Worm (Caenorhabditis elegans): ENCODE results near the gene ldb-1.
A peak's percentile ranks its signal among the peaks of the same experiment; 100 is the strongest.

Gene ldb-1

ce11 chrX:11031047-11031695 lies 2.5 kb downstream of the ldb-1 start (continued):
- peak; percentile 64 to 73 for TF ChIP-seq efl-1 (optimal IDR thresholded peaks at IDR 0.05)
- TF ChIP-seq efl-1 (GFP tag; optimal IDR thresholded peaks at IDR 0.05 in 1 of 2) = peak; percentile 27 to 95
- no peak for TF ChIP-seq F16B12.6 (tag; optimal IDR thresholded peaks at IDR 0.05)
- peak; percentile 97 for TF ChIP-seq nhr-85 (tag)
- peak in 1 of 2 experiments; percentile 82 for TF ChIP-seq ztf-11 (tag; optimal IDR thresholded peaks at IDR 0.05)
- peak; percentile 4 for TF ChIP-seq aly-2 (tag; optimal IDR thresholded peaks at IDR 0.05)
- TF ChIP-seq dpl-1 (GFP tag; optimal IDR thresholded peaks at IDR 0.05) = peak; percentile 32 to 51 (median 40)
- peak; percentile 69 for TF ChIP-seq ceh-88 (GFP tag; IDR thresholded peaks at IDR 0.05)
- TF ChIP-seq lin-14 (GFP tag; optimal IDR thresholded peaks at IDR 0.05) = peak; percentile 99
- TF ChIP-seq fkh-10 (GFP tag; optimal IDR thresholded peaks at IDR 0.05) = peak; percentile 86
- TF ChIP-seq mep-1 (tag; optimal IDR thresholded peaks at IDR 0.05) = peak; percentile 73
- no peak for TF ChIP-seq nhr-28 (tag; optimal IDR thresholded peaks at IDR 0.05)
- no peak for TF ChIP-seq alr-1 (tag; optimal IDR thresholded peaks at IDR 0.05; ENCODE audit: borderline replicate concordance)
- TF ChIP-seq unc-30 (tag; optimal IDR thresholded peaks at IDR 0.05) = no peak
- TF ChIP-seq dsc-1 (tag; optimal IDR thresholded peaks at IDR 0.05) = peak; percentile 86
- TF ChIP-seq ceh-90 (tag; optimal IDR thresholded peaks at IDR 0.05) = peak; percentile 51
- peak; percentile 89 for TF ChIP-seq fkh-8 (tag; optimal IDR thresholded peaks at IDR 0.05)
- TF ChIP-seq Y116A8C.19 (tag; optimal IDR thresholded peaks at IDR 0.05; ENCODE audit: borderline replicate concordance) = peak; percentile 1
- peak; percentile 86 for TF ChIP-seq jun-1 (tag; optimal IDR thresholded peaks at IDR 0.05)
- TF ChIP-seq sup-37 (GFP tag; optimal IDR thresholded peaks at IDR 0.05) = peak; percentile 56
- peak; percentile 96 for TF ChIP-seq nhr-20 (tag; optimal IDR thresholded peaks at IDR 0.05)
- peak; percentile 62 for TF ChIP-seq snpc-4 (tag; optimal IDR thresholded peaks at IDR 0.05)
- no peak for TF ChIP-seq nhr-84 (tag; optimal IDR thresholded peaks at IDR 0.05)
- TF ChIP-seq hlh-17 (GFP tag; optimal IDR thresholded peaks at IDR 0.05; ENCODE audit: borderline replicate concordance) = no peak
- peak; percentile 90 for TF ChIP-seq xbp-1 (tag; optimal IDR thresholded peaks at IDR 0.05)
- peak; percentile 72 for TF ChIP-seq mab-9 (GFP tag; IDR thresholded peaks at IDR 0.05)
- peak; percentile 65 for TF ChIP-seq elt-2 (tag; optimal IDR thresholded peaks at IDR 0.05)
- TF ChIP-seq hlh-4 (tag; optimal IDR thresholded peaks at IDR 0.05) = no peak
- TF ChIP-seq swsn-7 (tag; optimal IDR thresholded peaks at IDR 0.05) = peak; percentile 95
- TF ChIP-seq ceh-63 (GFP tag; optimal IDR thresholded peaks at IDR 0.05) = peak; percentile 33
- peak; percentile 40 for TF ChIP-seq nhr-76 (tag; optimal IDR thresholded peaks at IDR 0.05)
- peak; percentile 93 for TF ChIP-seq unc-86 (tag; optimal IDR thresholded peaks at IDR 0.05)
- TF ChIP-seq nhr-47 (tag; optimal IDR thresholded peaks at IDR 0.05) = peak; percentile 94
- TF ChIP-seq nhr-71 (tag; optimal IDR thresholded peaks at IDR 0.05) = peak; percentile 97

ce11 chrX:11031869-11032268 lies 3.2 kb downstream of the ldb-1 start:
- TF ChIP-seq ceh-63 (GFP tag; optimal IDR thresholded peaks at IDR 0.05) (peak; percentile 2), lin-14 (GFP tag; optimal IDR thresholded peaks at IDR 0.05) (peak; percentile 10), ceh-82 (tag; optimal IDR thresholded peaks at IDR 0.05) (peak in 1 of 3 experiments; percentile 5), efl-1 (optimal IDR thresholded peaks at IDR 0.05) (no peak), efl-1 (GFP tag; optimal IDR thresholded peaks at IDR 0.05 in 1 of 2) (peak in 1 of 2 experiments; percentile 0), fkh-10 (GFP tag; optimal IDR thresholded peaks at IDR 0.05) (no peak), nhr-84 (tag; optimal IDR thresholded peaks at IDR 0.05) (no peak), F16B12.6 (tag; optimal IDR thresholded peaks at IDR 0.05) (no peak)

ce11 chrX:11032412-11032811 lies 3.7 kb downstream of the ldb-1 start:
- TF ChIP-seq lin-35 (GFP tag; optimal IDR thresholded peaks at IDR 0.05) (no peak), lin-39 (tag; optimal IDR thresholded peaks at IDR 0.05) (no peak), jun-1 (tag; optimal IDR thresholded peaks at IDR 0.05) (no peak), dsc-1 (tag; optimal IDR thresholded peaks at IDR 0.05) (peak; percentile 24), nhr-85 (tag) (peak; percentile 32), ets-5 (GFP tag; IDR thresholded peaks at IDR 0.05) (no peak), Y116A8C.19 (tag; optimal IDR thresholded peaks at IDR 0.05; ENCODE audit: borderline replicate concordance) (no peak), aha-1 (tag; optimal IDR thresholded peaks at IDR 0.05) (no peak), elt-3 (tag; optimal IDR thresholded peaks at IDR 0.05) (peak in 4 of 6 experiments; percentile 85 to 91 (median 90)), rnt-1 (tag; optimal IDR thresholded peaks at IDR 0.05) (peak; percentile 30), hlh-4 (tag; optimal IDR thresholded peaks at IDR 0.05) (no peak), lin-15B (tag; optimal IDR thresholded peaks at IDR 0.05) (no peak)
